Fruit fly (Drosophila melanogaster) whole organism: ENCODE results near the gene Rab6.

Experiments
- pan ChIP-seq: fragments of >200 bp; optimal IDR thresholded peaks from 2 replicates; lab custom pipeline; 2017
- usp ChIP-seq: fragments of >200 bp; optimal IDR thresholded peaks from 2 replicates; lab custom pipeline; 2017; ENCODE audit warnings: missing biosample characterization, missing genetic modification characterization, mixed read lengths

dm6 chr2L:12093652-12094051 lies 15.3 kb downstream of the Rab6 start:
- TF ChIP-seq pan (no peak), usp (GFP tag; lab: Kevin White, UChicago) (no peak)
